Worm (Caenorhabditis elegans): ENCODE measurements around the gene misc-1.

misc-1 gene

ce11 chrII:288705-289205 lies 2.3 kb downstream of the misc-1 start, which contains the start of gene mrpl-41:
TSS of gene mrpl-41 (plus strand) at chrII:288939.
- TF ChIP-seq hlh-30 (tag; optimal IDR thresholded peaks at IDR 0.05; ENCODE audit: insufficient read depth) = no peak
- TF ChIP-seq T23F11.4 (GFP tag; optimal IDR thresholded peaks at IDR 0.05) = no peak
- TF ChIP-seq gmeb-2 (tag; optimal IDR thresholded peaks at IDR 0.05) = no peak
- no peak for TF ChIP-seq unc-86 (tag; optimal IDR thresholded peaks at IDR 0.05)

ce11 chrII:290282-290681 lies 3.9 kb downstream of the misc-1 start, which contains the start of gene djr-1.1:
TSS of gene djr-1.1 (plus strand) at chrII:290582.
- TF ChIP-seq K09A11.1 (tag; optimal IDR thresholded peaks at IDR 0.05; ENCODE audit: insufficient read depth) (no peak), madf-2 (tag; optimal IDR thresholded peaks at IDR 0.05) (no peak), sox-4 (tag; optimal IDR thresholded peaks at IDR 0.05) (no peak), hlh-13 (GFP tag; optimal IDR thresholded peaks at IDR 0.05) (no peak), ceh-31 (tag; optimal IDR thresholded peaks at IDR 0.05) (no peak), ref-2 (tag; optimal IDR thresholded peaks at IDR 0.05) (no peak), syd-9 (tag; optimal IDR thresholded peaks at IDR 0.05) (no peak), ceh-14 (tag; optimal IDR thresholded peaks at IDR 0.05) (no peak), C08G9.2 (tag; optimal IDR thresholded peaks at IDR 0.05) (no peak), ceh-24 (tag; optimal IDR thresholded peaks at IDR 0.05) (no peak), odd-2 (tag; optimal IDR thresholded peaks at IDR 0.05) (no peak), dmd-4 (tag; optimal IDR thresholded peaks at IDR 0.05; ENCODE audit: borderline replicate concordance) (no peak), npax-4 (tag; optimal IDR thresholded peaks at IDR 0.05) (no peak), unc-55 (GFP tag; optimal IDR thresholded peaks at IDR 0.05) (no peak), F13H6.1 (tag; optimal IDR thresholded peaks at IDR 0.05) (no peak), ahr-1 (tag; optimal IDR thresholded peaks at IDR 0.05) (no peak)

ce11 chrII:294606-295005 lies 8.2 kb downstream of the misc-1 start, which contains the start of gene B0432.11:
TSS of gene B0432.11 (minus strand) at chrII:294706.
- no peak for TF ChIP-seq ceh-34 (tag; optimal IDR thresholded peaks at IDR 0.05)
- no peak for TF ChIP-seq pax-1 (tag; optimal IDR thresholded peaks at IDR 0.05)
- no peak for TF ChIP-seq ceh-19 (GFP tag; optimal IDR thresholded peaks at IDR 0.05)
- TF ChIP-seq sdc-2 (tag; optimal IDR thresholded peaks at IDR 0.05) = no peak
- no peak for TF ChIP-seq pros-1 (tag; optimal IDR thresholded peaks at IDR 0.05)
- no peak for TF ChIP-seq ahr-1 (tag; optimal IDR thresholded peaks at IDR 0.05)
- no peak for TF ChIP-seq sox-2 (GFP tag; IDR thresholded peaks at IDR 0.05)

ce11 chrII:296911-297440 lies 10.6 kb downstream of the misc-1 start, which contains the start of the genes clec-117 and B0432.1:
TSS of gene clec-117 (minus strand) at chrII:297011.
TSS of gene B0432.1 (plus strand) at chrII:297390.
- no peak for TF ChIP-seq fkh-6 (tag; optimal IDR thresholded peaks at IDR 0.05)
- no peak for TF ChIP-seq pha-4 (tag; optimal IDR thresholded peaks at IDR 0.05)
- TF ChIP-seq pag-3 (tag; optimal IDR thresholded peaks at IDR 0.05; ENCODE audit: borderline replicate concordance) = no peak
- no peak for TF ChIP-seq pat-9 (tag; optimal IDR thresholded peaks at IDR 0.05)
- no peak for TF ChIP-seq zip-5 (tag; optimal IDR thresholded peaks at IDR 0.05)
- TF ChIP-seq hlh-13 (GFP tag; optimal IDR thresholded peaks at IDR 0.05) = no peak
- TF ChIP-seq ttx-3 (tag; optimal IDR thresholded peaks at IDR 0.05) = no peak

- no peak for TF ChIP-seq ahr-1 (tag; optimal IDR thresholded peaks at IDR 0.05)
- TF ChIP-seq nhr-232 (tag; optimal IDR thresholded peaks at IDR 0.05) = no peak
Measured at ce11 chrII:299684-300083, 13.3 kb downstream of the misc-1 start, which contains the start of gene K01A2.6. TSS of gene K01A2.6 (plus strand) at chrII:299984.

Measured in whole organism, late embryonic.